Worm (Caenorhabditis elegans) whole organism, L1 larva: ENCODE data around the gene twk-16.

Experiments
- C04F5.9 ChIP-seq: sonication (generic microtip); optimal IDR thresholded peaks from 2 replicates; lab custom pipeline; 2016; ENCODE audit warnings: missing genetic modification characterization, missing compliant biosample characterization
- F16B12.6 ChIP-seq: fragments of 150-350 bp; optimal IDR thresholded peaks from 2 replicates; lab custom pipeline; 2014; ENCODE audit warnings: missing biosample characterization, missing genetic modification characterization
- aha-1 ChIP-seq: fragments of 150-350 bp; optimal IDR thresholded peaks from 2 replicates; lab custom pipeline; 2014; ENCODE audit warnings: missing biosample characterization, missing genetic modification characterization
- alr-1 ChIP-seq: fragments of 200-800 bp; sonication (Bioruptor generic); optimal IDR thresholded peaks from 2 replicates; lab custom pipeline; 2018; ENCODE audit warnings: borderline replicate concordance, mild to moderate bottlenecking, missing genetic modification characterization, missing compliant biosample characterization
- blmp-1 ChIP-seq: fragments of 150-350 bp; optimal IDR thresholded peaks from 2 replicates; lab custom pipeline; 2014; ENCODE audit warnings: missing biosample characterization, missing genetic modification characterization
- ceh-63 ChIP-seq: fragments of 200-800 bp; sonication (Bioruptor generic); optimal IDR thresholded peaks from 2 replicates; lab custom pipeline; 2018; ENCODE audit warnings: mild to moderate bottlenecking, missing genetic modification characterization, missing compliant biosample characterization
- ceh-88 ChIP-seq: fragments of 200-800 bp; sonication (Bioruptor generic); IDR thresholded peaks from 2 replicates; pipeline ENCODE4 v1.3.6; 2022; ENCODE audit warnings: missing genetic modification characterization, missing compliant biosample characterization
- ces-1 ChIP-seq: fragments of 150-350 bp; optimal IDR thresholded peaks from 2 replicates; lab custom pipeline; 2014; ENCODE audit warnings: missing biosample characterization, missing genetic modification reagents, missing genetic modification characterization
- dpl-1 ChIP-seq, 3 experiments: fragments of 150-350 bp in 2 of 3; sonication (generic microtip) in 1 of 3; optimal IDR thresholded peaks; 2 replicates each; lab custom pipeline; 2014 to 2017; ENCODE audit warnings: missing biosample characterization in 3 of 3, missing genetic modification characterization in 3 of 3, missing genetic modification reagents in 3 of 3
- dsc-1 ChIP-seq: sonication (generic microtip); optimal IDR thresholded peaks from 2 replicates; lab custom pipeline; 2016; ENCODE audit warnings: mild to moderate bottlenecking, missing genetic modification characterization, missing compliant biosample characterization
- efl-1 ChIP-seq, 4 experiments: fragments of 150-350 bp; optimal IDR thresholded peaks in 3 of 4; peaks in 1 of 4; 1 replicate in 1 of 4; 2 replicates in 3 of 4; lab custom pipeline; 2014; ENCODE audit warnings: missing biosample characterization in 2 of 4, missing genetic modification characterization in 2 of 4, missing genetic modification reagents in 2 of 4
- egl-13 ChIP-seq: sonication (generic microtip); optimal IDR thresholded peaks from 2 replicates; lab custom pipeline; 2016; ENCODE audit warnings: missing genotype, missing genetic modification reagents, missing genetic modification characterization, missing compliant biosample characterization
- elt-3 ChIP-seq, 6 experiments: fragments of 150-350 bp in 1 of 6; sonication (generic microtip); optimal IDR thresholded peaks; 2 replicates each; lab custom pipeline; 2017 to 2018; ENCODE audit warnings: missing biosample characterization in 6 of 6, missing genetic modification characterization in 6 of 6, inconsistent platforms in 1 of 6
- fkh-10 ChIP-seq: sonication (generic microtip); optimal IDR thresholded peaks from 2 replicates; lab custom pipeline; 2017; ENCODE audit warnings: missing biosample characterization, missing genetic modification reagents, missing genetic modification characterization
- fkh-4 ChIP-seq: sonication (generic microtip); optimal IDR thresholded peaks from 2 replicates; lab custom pipeline; 2016; ENCODE audit warnings: missing compliant biosample characterization, missing genetic modification characterization, borderline replicate concordance
- fkh-8 ChIP-seq: sonication (generic microtip); optimal IDR thresholded peaks from 2 replicates; lab custom pipeline; 2016; ENCODE audit warnings: mild to moderate bottlenecking, missing genetic modification characterization, missing compliant biosample characterization
- fos-1 ChIP-seq: fragments of 150-350 bp; optimal IDR thresholded peaks from 2 replicates; lab custom pipeline; 2014; ENCODE audit warnings: missing biosample characterization, missing genetic modification characterization
- hlh-17 ChIP-seq: fragments of 200-800 bp; sonication (Bioruptor generic); optimal IDR thresholded peaks from 2 replicates; lab custom pipeline; 2018; ENCODE audit warnings: missing genetic modification characterization, mild to moderate bottlenecking, missing compliant biosample characterization, moderate library complexity, borderline replicate concordance
- hpl-2 ChIP-seq: fragments of 150-350 bp; optimal IDR thresholded peaks from 2 replicates; lab custom pipeline; 2014; ENCODE audit warnings: missing biosample characterization, missing genetic modification reagents, missing genetic modification characterization
- lin-13 ChIP-seq: fragments of 150-350 bp; optimal IDR thresholded peaks from 2 replicates; lab custom pipeline; 2014; ENCODE audit warnings: missing biosample characterization, missing genetic modification reagents, missing genetic modification characterization
- lin-35 ChIP-seq, 2 experiments: fragments of 150-350 bp; optimal IDR thresholded peaks; 2 replicates each; lab custom pipeline; 2014; ENCODE audit warnings: missing biosample characterization in 2 of 2, missing genetic modification characterization in 2 of 2, missing genetic modification reagents in 2 of 2
- lin-39 ChIP-seq: fragments of 150-350 bp; optimal IDR thresholded peaks from 2 replicates; lab custom pipeline; 2014; ENCODE audit warnings: missing biosample characterization, missing genetic modification reagents, missing genetic modification characterization
- lsy-2 ChIP-seq, 2 experiments: fragments of 150-350 bp; optimal IDR thresholded peaks; 2 replicates each; lab custom pipeline; 2014; ENCODE audit warnings: missing biosample characterization in 2 of 2, missing genetic modification characterization in 2 of 2
- mdl-1 ChIP-seq, 2 experiments: fragments of 150-350 bp; optimal IDR thresholded peaks; 2 replicates each; lab custom pipeline; 2014 to 2017; ENCODE audit warnings: missing biosample characterization in 2 of 2, missing genetic modification characterization in 2 of 2, inconsistent platforms in 1 of 2
- mep-1 ChIP-seq: fragments of 150-350 bp; optimal IDR thresholded peaks from 2 replicates; lab custom pipeline; 2014; ENCODE audit warnings: missing biosample characterization, missing genetic modification characterization
- nhr-19 ChIP-seq: fragments of 200-800 bp; sonication (Bioruptor generic); conservative IDR thresholded peaks from 2 replicates; pipeline ENCODE4 v1.3.6; 2022; ENCODE audit warnings: missing genetic modification characterization, missing compliant biosample characterization
- nhr-237 ChIP-seq: fragments of 150-350 bp; optimal IDR thresholded peaks from 2 replicates; lab custom pipeline; 2014; ENCODE audit warnings: missing biosample characterization, missing genetic modification characterization
- nhr-84 ChIP-seq: sonication (generic microtip); optimal IDR thresholded peaks from 2 replicates; lab custom pipeline; 2017; ENCODE audit warnings: missing biosample characterization, missing genetic modification characterization
- nhr-90 ChIP-seq: sonication (generic microtip); optimal IDR thresholded peaks from 2 replicates; lab custom pipeline; 2016; ENCODE audit warnings: mild to moderate bottlenecking, missing genetic modification characterization, missing compliant biosample characterization; ENCODE audit not compliant: poor library complexity
- pag-3 ChIP-seq: sonication (generic microtip); optimal IDR thresholded peaks from 2 replicates; lab custom pipeline; 2017; ENCODE audit warnings: missing genetic modification characterization, mild to moderate bottlenecking, missing compliant biosample characterization, antibody characterized with exemption, borderline replicate concordance; ENCODE audit not compliant: insufficient read depth
- skn-1 ChIP-seq: fragments of 150-350 bp; optimal IDR thresholded peaks from 2 replicates; lab custom pipeline; 2014; ENCODE audit warnings: missing biosample characterization, missing genetic modification characterization
- snpc-4 ChIP-seq: fragments of 150-350 bp; optimal IDR thresholded peaks from 2 replicates; lab custom pipeline; 2014; ENCODE audit warnings: missing biosample characterization, missing genetic modification characterization
- snu-23 ChIP-seq: sonication (generic microtip); optimal IDR thresholded peaks from 2 replicates; lab custom pipeline; 2016; ENCODE audit warnings: missing genetic modification characterization, missing compliant biosample characterization
- sptf-1 ChIP-seq: fragments of 150-350 bp; optimal IDR thresholded peaks from 2 replicates; lab custom pipeline; 2014; ENCODE audit warnings: missing biosample characterization, missing genetic modification characterization
- swsn-7 ChIP-seq: sonication (generic microtip); optimal IDR thresholded peaks from 2 replicates; lab custom pipeline; 2016; ENCODE audit warnings: missing genetic modification characterization, missing compliant biosample characterization
- tlp-1 ChIP-seq: fragments of 150-350 bp; optimal IDR thresholded peaks from 2 replicates; lab custom pipeline; 2014; ENCODE audit warnings: missing biosample characterization, missing genetic modification characterization
- unc-130 ChIP-seq: fragments of 150-350 bp; optimal IDR thresholded peaks from 2 replicates; lab custom pipeline; 2017; ENCODE audit warnings: missing biosample characterization, missing genetic modification characterization, inconsistent platforms
- unc-98 ChIP-seq: fragments of 200-800 bp; sonication (Bioruptor generic); IDR thresholded peaks from 2 replicates; pipeline ENCODE4 v1.3.6; 2022; ENCODE audit warnings: missing genetic modification characterization, missing compliant biosample characterization
- zip-4 ChIP-seq: fragments of 200-800 bp; sonication (Bioruptor generic); optimal IDR thresholded peaks from 2 replicates; lab custom pipeline; 2018; ENCODE audit warnings: mild to moderate bottlenecking, missing genetic modification characterization, moderate library complexity, missing compliant biosample characterization
- ztf-4 ChIP-seq: fragments of 150-350 bp; optimal IDR thresholded peaks from 2 replicates; lab custom pipeline; 2014; ENCODE audit warnings: missing biosample characterization, missing genetic modification characterization

Gene twk-16

ce11 chrX:3070322-3070721, 10.6 kb upstream of the twk-16 start, which contains the start of gene ceh-31:
Gene ceh-31, minus strand, starts transcription at chrX:3070422.
- TF ChIP-seq C04F5.9 (tag; lab: Kevin White, UChicago): no peak
- no peak for TF ChIP-seq nhr-237 (tag; lab: Kevin White, UChicago)
- TF ChIP-seq mdl-1 (tag; optimal IDR thresholded peaks at IDR 0.05; lab: Kevin White, UChicago): no peak
- TF ChIP-seq hpl-2 (GFP tag; lab: Kevin White, UChicago): no peak
- no peak for TF ChIP-seq lsy-2 (tag; optimal IDR thresholded peaks at IDR 0.05; lab: Kevin White, UChicago)
- no peak for TF ChIP-seq F16B12.6 (tag; lab: Kevin White, UChicago)

ce11 chrX:3087245-3087644, 6.3 kb downstream of the twk-16 start, which contains the start of gene F52E4.5:
Gene F52E4.5, minus strand, starts transcription at chrX:3087345.
- TF ChIP-seq pag-3 (tag; lab: Kevin White, UChicago): no peak
- no peak for TF ChIP-seq hlh-17
- TF ChIP-seq sptf-1: no peak
- TF ChIP-seq mep-1 (tag; lab: Kevin White, UChicago): no peak
- no peak for TF ChIP-seq fkh-8 (tag; lab: Kevin White, UChicago)
- TF ChIP-seq lsy-2 (tag; optimal IDR thresholded peaks at IDR 0.05; lab: Kevin White, UChicago): no peak
- TF ChIP-seq blmp-1 (tag; lab: Kevin White, UChicago): no peak
- no peak for TF ChIP-seq snpc-4 (tag; lab: Kevin White, UChicago)

- TF ChIP-seq sptf-1: no peak
- TF ChIP-seq efl-1 (optimal IDR thresholded peaks at IDR 0.05; lab: Kevin White, UChicago): no peak
- peak in 1 of 2 experiments; percentile 60 for TF ChIP-seq efl-1 (GFP tag; optimal IDR thresholded peaks at IDR 0.05 in 1 of 2; lab: Kevin White, UChicago)
- TF ChIP-seq zip-4: no peak
Measured at ce11 chrX:3087647-3088046, 6.7 kb downstream of the twk-16 start.

ce11 chrX:3089423-3089822, 8.5 kb downstream of the twk-16 start, which contains the start of gene pccb-1:
Gene pccb-1, plus strand, starts transcription at chrX:3089549.
- TF ChIP-seq dpl-1 (GFP tag; optimal IDR thresholded peaks at IDR 0.05; lab: Kevin White, UChicago) (peak in 1 of 3 experiments; percentile 10), blmp-1 (tag; lab: Kevin White, UChicago) (peak; percentile 54), efl-1 (optimal IDR thresholded peaks at IDR 0.05; lab: Kevin White, UChicago) (no peak), efl-1 (GFP tag; optimal IDR thresholded peaks at IDR 0.05 in 1 of 2; lab: Kevin White, UChicago) (peak in 1 of 2 experiments; percentile 91), nhr-84 (tag; lab: Kevin White, UChicago) (no peak)

- TF ChIP-seq F16B12.6 (tag; lab: Kevin White, UChicago) (no peak), efl-1 (optimal IDR thresholded peaks at IDR 0.05; lab: Kevin White, UChicago) (peak; percentile 4 to 11), efl-1 (GFP tag; optimal IDR thresholded peaks at IDR 0.05 in 1 of 2; lab: Kevin White, UChicago) (peak in 1 of 2 experiments; percentile 92), ceh-88 (GFP tag; lab: Robert Waterston, UW) (peak; percentile 31; the same call in 1 of the 2 replicates), unc-130 (tag; lab: Kevin White, UChicago) (peak; percentile 38), fkh-4 (no peak), egl-13 (tag; lab: Kevin White, UChicago) (no peak), snu-23 (GFP tag; lab: Kevin White, UChicago) (peak; percentile 66), swsn-7 (tag; lab: Kevin White, UChicago) (peak; percentile 40), unc-98 (GFP tag; lab: Robert Waterston, UW) (no peak), lin-13 (GFP tag; lab: Kevin White, UChicago) (no peak), fkh-8 (tag; lab: Kevin White, UChicago) (no peak), ces-1 (GFP tag; lab: Kevin White, UChicago) (no peak), aha-1 (tag; lab: Kevin White, UChicago) (peak; percentile 68), fkh-10 (GFP tag; lab: Kevin White, UChicago) (peak; percentile 34), dsc-1 (tag; lab: Kevin White, UChicago) (peak; percentile 35), ztf-4 (tag; lab: Kevin White, UChicago) (peak; percentile 31), nhr-19 (GFP tag; lab: Robert Waterston, UW) (peak; percentile 51; the same call in 1 of the 2 replicates), lin-39 (tag; lab: Kevin White, UChicago) (no peak), skn-1 (tag; lab: Kevin White, UChicago) (peak; percentile 34), zip-4 (no peak), elt-3 (tag; optimal IDR thresholded peaks at IDR 0.05; lab: Kevin White, UChicago) (peak in 5 of 6 experiments; percentile 25 to 72 (median 42)), alr-1 (tag; lab: Kevin White, UChicago) (no peak), lsy-2 (tag; optimal IDR thresholded peaks at IDR 0.05; lab: Kevin White, UChicago) (peak in 1 of 2 experiments; percentile 34), nhr-90 (peak; percentile 35), tlp-1 (tag; lab: Kevin White, UChicago) (no peak), lin-35 (GFP tag; optimal IDR thresholded peaks at IDR 0.05; lab: Kevin White, UChicago) (peak in 1 of 2 experiments; percentile 52), ceh-63 (peak; percentile 36), fos-1 (no peak), nhr-84 (tag; lab: Kevin White, UChicago) (no peak), pag-3 (tag; lab: Kevin White, UChicago) (peak; percentile 24), mep-1 (tag; lab: Kevin White, UChicago) (peak; percentile 49), blmp-1 (tag; lab: Kevin White, UChicago) (peak; percentile 14)
Measured at ce11 chrX:3089894-3090414, 9.0 kb downstream of the twk-16 start.
